Fruit fly (Drosophila melanogaster) whole organism, larva: ENCODE data around the gene CG14854.
A peak's percentile ranks its signal among the peaks of the same experiment; 100 is the strongest.

Experiments used
- noc ChIP-seq: fragments of 200-800 bp; sonication (Bioruptor generic); optimal IDR thresholded peaks from 3 replicates; lab custom pipeline; 2019; ENCODE audit warnings: missing biosample characterization, mild to moderate bottlenecking, missing genetic modification characterization, moderate library complexity

CG14854 gene

DNA sequence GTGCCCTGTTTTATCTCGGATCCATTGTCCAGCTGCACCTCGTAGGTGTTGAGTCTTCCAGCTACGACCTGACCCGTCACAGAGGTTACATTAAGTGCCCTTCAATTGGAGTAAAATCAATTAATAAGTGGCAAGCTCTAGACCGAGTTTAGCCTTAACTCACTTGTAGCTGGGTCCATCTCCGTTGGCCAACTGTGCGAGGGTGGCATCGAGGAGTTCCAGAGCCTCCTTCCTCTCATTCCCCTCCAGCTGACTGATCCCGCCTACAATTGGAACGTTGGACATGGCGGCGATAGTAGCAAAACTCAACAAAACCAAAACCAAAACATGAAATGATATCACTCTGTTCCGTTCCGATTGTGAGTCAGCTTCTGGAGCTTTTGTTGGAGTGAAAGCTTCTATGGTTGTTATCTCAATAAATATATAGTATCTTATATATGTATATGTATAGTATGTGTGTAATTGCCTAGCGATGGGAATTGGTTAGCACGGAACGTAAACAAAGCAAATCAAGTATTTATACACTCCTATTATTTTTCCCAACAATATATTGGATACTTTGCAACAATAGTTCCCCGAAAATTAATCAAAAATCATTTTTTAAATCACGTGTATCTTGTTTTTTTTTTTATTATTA is 8.8 kb upstream of the CG14854 start, which contains the start of gene CG8066:
Gene CG8066 (minus strand): TSS at position 347 of the 637 bp plus-strand sequence.
- no peak for TF ChIP-seq noc (tag; lab: Kevin White, UChicago)

DNA sequence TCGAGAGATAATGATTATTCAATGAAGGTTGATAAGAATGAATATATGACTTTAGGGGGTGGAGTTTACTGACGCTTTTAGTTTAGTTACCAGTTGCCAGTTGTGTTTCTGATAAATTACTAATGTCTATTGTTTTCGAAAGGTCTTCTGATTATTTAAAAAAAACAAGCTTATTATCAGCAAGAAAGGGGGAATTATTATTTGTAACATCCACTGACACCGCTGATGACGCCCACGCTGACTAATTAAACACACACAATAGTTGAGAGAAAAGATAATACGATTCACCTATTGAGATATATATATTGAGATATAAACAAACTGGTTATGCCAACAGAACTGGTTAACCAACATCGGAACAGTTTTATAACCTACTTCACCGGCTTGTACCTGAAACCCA is 7.9 kb upstream of the CG14854 start:
- no peak for TF ChIP-seq noc (tag; lab: Kevin White, UChicago)

- TF ChIP-seq noc (tag; lab: Kevin White, UChicago), result no peak
These were observed 7.5 kb upstream of the CG14854 start, which contains the start of gene CG31313 for dm6 chr3R:14567329-14567728. CG31313 (minus strand) TSS chr3R:14567429.

DNA sequence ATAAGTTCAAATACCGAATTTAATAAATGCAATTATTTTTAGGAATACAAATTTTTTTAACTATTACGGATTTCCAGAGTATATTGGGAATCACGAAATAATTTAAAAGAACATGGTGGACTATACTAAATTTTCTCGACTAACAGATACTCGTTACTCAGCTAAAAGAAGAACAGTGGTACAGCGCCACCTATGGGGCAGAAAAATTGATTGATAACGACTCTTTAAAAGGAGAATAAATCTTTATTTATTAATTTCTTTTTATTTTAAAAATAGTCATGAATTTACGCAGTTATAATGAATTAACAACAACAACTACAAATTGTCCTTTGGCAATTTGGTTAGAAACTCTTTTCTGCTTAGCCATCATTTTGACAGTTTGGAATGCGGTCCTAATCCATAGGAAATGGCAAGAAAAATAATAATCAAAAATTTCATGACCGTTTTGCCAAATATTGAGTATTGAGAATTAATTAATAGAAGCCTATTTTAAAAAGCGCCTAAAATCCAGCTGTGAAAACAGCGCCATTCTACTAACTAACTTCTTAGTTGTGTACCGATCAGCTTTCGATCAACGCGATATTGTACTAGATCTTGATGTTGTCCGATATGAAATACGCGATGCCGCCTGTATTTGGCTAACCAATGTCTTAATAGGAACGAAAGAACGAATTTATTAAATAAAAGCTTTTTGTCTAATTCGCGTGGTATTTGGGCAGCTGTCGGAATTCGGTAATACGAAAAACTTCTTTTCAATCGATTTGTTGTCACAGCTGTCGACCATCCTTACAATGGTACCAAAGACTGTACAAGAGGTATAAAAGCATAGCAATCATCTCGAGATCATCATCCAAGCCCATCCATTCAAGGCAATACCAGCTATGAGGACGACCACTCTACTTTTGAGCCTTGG is 5.5 kb upstream of the CG14854 start, which contains the start of gene CG14852:
Gene CG14852 (plus strand): TSS at position 863 of the 913 bp plus-strand sequence.
- TF ChIP-seq noc (tag; lab: Kevin White, UChicago), result no peak

DNA sequence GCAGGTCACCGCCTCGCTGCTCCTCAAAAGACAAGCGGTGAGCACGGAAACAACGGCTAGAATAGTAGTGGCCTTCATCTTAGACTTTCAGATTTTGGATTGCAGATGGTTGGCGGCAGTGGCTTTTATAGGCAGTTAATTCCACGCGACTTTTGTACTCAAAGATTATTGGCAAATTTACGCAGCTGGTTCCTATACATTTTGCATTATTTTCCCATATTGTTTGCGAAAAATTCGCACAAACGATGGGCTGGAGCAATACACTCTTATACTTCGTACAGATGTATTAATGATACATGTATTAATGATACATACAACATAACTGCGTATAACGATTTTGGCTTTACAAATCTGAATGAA is 4.8 kb upstream of the CG14854 start, which contains the start of gene CG8087:
Gene CG8087 (minus strand): TSS at position 101 of the 360 bp plus-strand sequence.
- no peak for TF ChIP-seq noc (tag; lab: Kevin White, UChicago)

DNA sequence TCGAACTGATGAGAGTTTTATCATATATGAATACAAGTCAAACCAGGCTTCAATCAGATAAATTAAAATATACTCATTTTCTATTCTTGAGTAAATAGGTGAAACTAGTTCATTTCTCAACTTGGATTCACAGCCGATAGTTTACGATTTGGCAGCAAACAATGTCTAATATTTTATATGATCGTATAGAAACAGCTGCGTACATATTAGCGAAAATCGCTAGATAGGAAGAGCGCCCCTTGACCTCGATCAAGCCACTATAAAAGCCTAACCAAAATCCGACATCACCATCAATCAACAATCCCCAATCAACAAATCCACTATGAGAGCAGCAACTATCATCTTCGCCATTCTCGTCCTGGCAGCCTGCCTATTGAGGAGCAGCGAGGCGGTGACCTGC is 2.2 kb upstream of the CG14854 start, which contains the start of gene CG14851:
Gene CG14851 (plus strand): TSS at position 301 of the 400 bp plus-strand sequence.
- no peak for TF ChIP-seq noc (tag; lab: Kevin White, UChicago)

dm6 chr3R:14560635-14561034 is 781 bp upstream of the CG14854 start, which contains the start of gene Jig:
Jig (plus strand) TSS chr3R:14560935.
- no peak for TF ChIP-seq noc (tag; lab: Kevin White, UChicago)

- peak; percentile 86 for TF ChIP-seq noc (tag; lab: Kevin White, UChicago)
These were observed 1.4 kb downstream of the CG14854 start for dm6 chr3R:14558383-14558883.

- no peak for TF ChIP-seq noc (tag; lab: Kevin White, UChicago)
These were observed 2.1 kb downstream of the CG14854 start, which contains the start of gene Pde6 for dm6 chr3R:14557480-14558354. Pde6 (minus strand) TSS chr3R:14558304.

DNA sequence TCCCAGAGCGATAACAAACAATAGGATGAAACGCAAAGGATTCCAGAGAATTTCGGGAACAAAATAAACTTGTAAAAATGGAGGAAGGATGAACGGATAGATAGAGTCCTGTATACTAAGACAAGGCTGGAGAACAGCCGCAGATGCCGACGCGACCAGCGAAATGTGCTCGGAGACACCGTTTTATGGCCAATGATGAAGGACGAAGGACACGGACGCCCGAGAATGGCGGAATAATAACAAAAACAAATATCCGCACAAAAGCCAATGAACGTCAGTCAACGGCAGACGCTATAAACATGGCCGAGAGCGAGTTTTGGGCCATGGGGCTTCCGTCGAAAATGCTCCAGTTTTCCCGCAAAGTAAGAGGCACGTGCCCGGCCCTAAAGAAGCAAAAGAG is 4.8 kb downstream of the CG14854 start:
- no peak for TF ChIP-seq noc (tag; lab: Kevin White, UChicago)

- TF ChIP-seq noc (tag; lab: Kevin White, UChicago), result no peak
These were observed 11.1 kb downstream of the CG14854 start for dm6 chr3R:14548752-14549151.

DNA sequence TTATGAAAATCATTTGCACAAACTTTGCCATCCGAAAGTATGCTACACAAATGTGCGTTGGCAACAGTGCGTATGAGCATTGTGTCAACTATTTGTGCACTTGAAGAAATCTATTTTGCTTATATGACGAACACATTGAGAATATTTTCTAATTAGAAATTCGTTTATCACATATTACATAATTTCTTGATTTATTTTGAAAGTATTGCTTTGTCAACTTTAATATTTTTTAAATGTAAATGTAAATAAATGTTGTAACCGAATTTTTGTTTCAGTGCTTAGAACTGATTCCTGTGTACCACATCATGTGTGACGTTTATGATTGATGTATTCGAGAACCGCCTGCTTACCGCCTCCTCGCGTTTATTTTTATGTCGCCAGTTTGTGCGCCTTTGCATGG is 17.8 kb downstream of the CG14854 start:
- TF ChIP-seq noc (tag; lab: Kevin White, UChicago), result no peak

DNA sequence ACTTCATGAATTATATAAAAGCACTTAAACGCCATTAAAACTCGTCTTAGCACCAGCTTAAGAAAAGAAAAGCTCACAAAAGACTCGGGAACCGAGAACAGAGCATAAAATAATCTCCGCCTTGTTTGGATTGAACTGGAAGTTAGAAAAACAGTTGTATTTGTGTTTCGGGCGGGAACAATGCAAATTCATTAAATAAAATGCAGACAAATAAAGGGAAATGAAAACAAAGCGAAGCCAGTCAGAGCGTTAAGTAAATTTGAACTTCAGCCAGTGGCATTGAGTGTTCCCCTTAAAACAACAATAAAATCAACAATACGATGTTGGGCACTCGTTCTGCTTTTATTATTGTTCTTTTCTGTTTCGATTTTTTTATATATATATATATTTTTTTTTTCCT is 33.2 kb downstream of the CG14854 start:
- no peak for TF ChIP-seq noc (tag; lab: Kevin White, UChicago)

dm6 chr3R:14520749-14521148 is 39.1 kb downstream of the CG14854 start, which contains the start of gene Cyp313a1:
Cyp313a1 (plus strand) TSS chr3R:14521049.
- no peak for TF ChIP-seq noc (tag; lab: Kevin White, UChicago)

- no peak for TF ChIP-seq noc (tag; lab: Kevin White, UChicago)
These were observed 43.1 kb downstream of the CG14854 start, which contains the start of gene CG34273 for dm6 chr3R:14516742-14517141. CG34273 (plus strand) TSS chr3R:14517042.
